Worm (Caenorhabditis elegans) whole organism, L3 larva: Measurements from ENCODE around the gene exos-7.

Experiments used
- aly-2 ChIP-seq: fragments of 150-350 bp; optimal IDR thresholded peaks from 2 replicates; lab custom pipeline; 2014; ENCODE audit warnings: missing biosample characterization, missing genetic modification characterization
- daf-12 ChIP-seq: fragments of 150-350 bp; optimal IDR thresholded peaks from 2 replicates; lab custom pipeline; 2014; ENCODE audit warnings: missing biosample characterization, missing genetic modification reagents, missing genetic modification characterization
- egl-5 ChIP-seq: fragments of 150-350 bp; optimal IDR thresholded peaks from 2 replicates; lab custom pipeline; 2017; ENCODE audit warnings: missing biosample characterization, missing genetic modification reagents, missing genetic modification characterization, inconsistent platforms
- mdl-1 ChIP-seq: fragments of 150-350 bp; optimal IDR thresholded peaks from 2 replicates; lab custom pipeline; 2014; ENCODE audit warnings: missing biosample characterization, missing genetic modification characterization
- nhr-11 ChIP-seq: fragments of 150-350 bp; optimal IDR thresholded peaks from 2 replicates; lab custom pipeline; 2014; ENCODE audit warnings: missing biosample characterization, missing genetic modification characterization
- nhr-67 ChIP-seq: fragments of 150-350 bp; optimal IDR thresholded peaks from 2 replicates; lab custom pipeline; 2014; ENCODE audit warnings: missing biosample characterization, missing genetic modification characterization
- pha-4 ChIP-seq: fragments of 150-350 bp; optimal IDR thresholded peaks from 2 replicates; lab custom pipeline; 2014; ENCODE audit warnings: missing biosample characterization, missing genetic modification reagents, missing genetic modification characterization
- skn-1 ChIP-seq: fragments of 150-350 bp; optimal IDR thresholded peaks from 2 replicates; lab custom pipeline; 2014; ENCODE audit warnings: missing biosample characterization, missing genetic modification characterization
- snpc-4 ChIP-seq: fragments of 150-350 bp; optimal IDR thresholded peaks from 2 replicates; lab custom pipeline; 2014; ENCODE audit warnings: missing biosample characterization, missing genetic modification characterization
- unc-62 ChIP-seq: fragments of 150-350 bp; sonication (generic microtip); optimal IDR thresholded peaks from 4 replicates; lab custom pipeline; 2014; ENCODE audit warnings: missing biosample characterization, missing genetic modification reagents, missing genetic modification characterization

DNA sequence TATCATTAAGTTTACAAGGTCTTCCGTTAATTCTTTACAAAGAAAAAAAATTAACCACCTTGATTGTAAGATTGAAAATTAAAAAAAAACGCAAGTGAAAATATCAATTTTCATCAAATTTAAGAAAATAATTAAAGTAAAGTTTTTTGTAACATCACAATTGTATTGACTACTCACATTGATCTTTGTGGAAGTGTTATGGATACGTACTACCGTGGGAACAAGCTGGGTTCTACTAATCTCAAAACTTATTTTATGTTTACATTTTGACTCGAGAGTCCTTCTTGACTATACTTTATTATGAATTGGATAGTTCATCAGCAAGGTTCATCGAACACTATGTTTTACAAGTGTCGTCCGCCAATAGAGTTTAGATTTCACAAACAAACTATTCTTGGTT is 9.2 kb upstream of the exos-7 start, which contains the start of gene num-1:
- TF ChIP-seq unc-62 (GFP tag; lab: Kevin White, UChicago) = no peak
- no peak for TF ChIP-seq skn-1 (tag; lab: Kevin White, UChicago)
- TF ChIP-seq mdl-1 (tag; lab: Kevin White, UChicago) = no peak
- no peak for TF ChIP-seq aly-2 (tag; lab: Kevin White, UChicago)
- TF ChIP-seq egl-5 (tag; lab: Kevin White, UChicago) = no peak
- TF ChIP-seq daf-12 (tag; lab: Kevin White, UChicago) = no peak
- no peak for TF ChIP-seq snpc-4 (tag; lab: Kevin White, UChicago)
- TF ChIP-seq pha-4 (tag; lab: Kevin White, UChicago) = no peak
- no peak for TF ChIP-seq nhr-11 (tag; lab: Kevin White, UChicago)
- no peak for TF ChIP-seq nhr-67 (tag; lab: Kevin White, UChicago)
